Fruit fly (Drosophila melanogaster) whole organism, embryonic: Measurements from ENCODE around the gene CG15027.

ENCODE experiments used
- Atf-2 ChIP-seq: fragments of 200-800 bp; sonication (Bioruptor generic); optimal IDR thresholded peaks from 2 replicates; lab custom pipeline; 2016; ENCODE audit warnings: missing biosample characterization, missing genetic modification characterization
- Bteb2 ChIP-seq: fragments of 200-800 bp; sonication (Bioruptor generic); optimal IDR thresholded peaks from 2 replicates; lab custom pipeline; 2016; ENCODE audit warnings: missing biosample characterization, missing genetic modification characterization
- CG10979 ChIP-seq: fragments of 200-800 bp; sonication (Bioruptor generic); optimal IDR thresholded peaks from 2 replicates; lab custom pipeline; 2018; ENCODE audit warnings: missing biosample characterization, mild to moderate bottlenecking, missing genetic modification characterization, moderate library complexity
- CG11560 ChIP-seq: fragments of 200-800 bp; sonication (Bioruptor generic); IDR thresholded peaks from 3 replicates; pipeline ENCODE4 v1.3.6; 2022; ENCODE audit warnings: missing biosample characterization, missing genetic modification characterization
- CG12299 ChIP-seq: fragments of 200-800 bp; sonication (Bioruptor generic); optimal IDR thresholded peaks from 2 replicates; lab custom pipeline; 2018; ENCODE audit warnings: missing biosample characterization, mild to moderate bottlenecking, missing genetic modification characterization
- CG12769 ChIP-seq: fragments of 200-800 bp; sonication (Bioruptor generic); optimal IDR thresholded peaks from 2 replicates; lab custom pipeline; 2019; ENCODE audit warnings: missing biosample characterization, mild to moderate bottlenecking, missing genetic modification characterization, moderate library complexity
- CG14965 ChIP-seq: fragments of 200-800 bp; sonication (Bioruptor generic); optimal IDR thresholded peaks from 2 replicates; lab custom pipeline; 2016; ENCODE audit warnings: missing biosample characterization, missing genetic modification characterization, borderline replicate concordance
- CG15479 ChIP-seq: fragments of 200-800 bp; sonication (Bioruptor generic); optimal IDR thresholded peaks from 3 replicates; lab custom pipeline; 2019; ENCODE audit warnings: missing biosample characterization, mild to moderate bottlenecking, missing genetic modification characterization, moderate library complexity
- CG15514 ChIP-seq: fragments of 200-800 bp; sonication (Bioruptor generic); optimal IDR thresholded peaks from 3 replicates; lab custom pipeline; 2017; ENCODE audit warnings: missing biosample characterization, missing genetic modification characterization, mild to moderate bottlenecking, moderate library complexity, missing genetic modification reagents
- CG15696 ChIP-seq: fragments of 200-800 bp; sonication (Bioruptor generic); optimal IDR thresholded peaks from 2 replicates; lab custom pipeline; 2019; ENCODE audit warnings: missing biosample characterization, mild to moderate bottlenecking, missing genetic modification characterization, moderate library complexity
- CG1647 ChIP-seq: fragments of 200-800 bp; sonication (Bioruptor generic); optimal IDR thresholded peaks from 3 replicates; lab custom pipeline; 2016; ENCODE audit warnings: missing biosample characterization, missing genetic modification characterization
- CG17359 ChIP-seq: fragments of 200-800 bp; sonication (Bioruptor generic); optimal IDR thresholded peaks from 3 replicates; lab custom pipeline; 2018; ENCODE audit warnings: missing biosample characterization, mild to moderate bottlenecking, missing genetic modification characterization, moderate library complexity
- CG18011 ChIP-seq: fragments of 200-800 bp; sonication (Bioruptor generic); optimal IDR thresholded peaks from 2 replicates; lab custom pipeline; 2017; ENCODE audit warnings: missing biosample characterization, missing genetic modification characterization, mild to moderate bottlenecking, moderate library complexity, missing genotype
- CG18599 ChIP-seq: fragments of 200-800 bp; sonication (Bioruptor generic); optimal IDR thresholded peaks from 3 replicates; lab custom pipeline; 2017; ENCODE audit warnings: missing biosample characterization, missing genetic modification characterization, mild to moderate bottlenecking, moderate library complexity, missing genetic modification reagents
- CG3163 ChIP-seq: fragments of 200-800 bp; sonication (Bioruptor generic); optimal IDR thresholded peaks from 3 replicates; lab custom pipeline; 2016; ENCODE audit warnings: missing biosample characterization, missing genetic modification characterization
- CG33213 ChIP-seq: fragments of 200-800 bp; sonication (Bioruptor generic); optimal IDR thresholded peaks from 3 replicates; lab custom pipeline; 2016; ENCODE audit warnings: missing biosample characterization, missing genetic modification characterization
- CG33557 ChIP-seq: fragments of 200-800 bp; sonication (Bioruptor generic); optimal IDR thresholded peaks from 2 replicates; lab custom pipeline; 2019; ENCODE audit warnings: missing biosample characterization, mild to moderate bottlenecking, missing genetic modification characterization, moderate library complexity
- CG43689 ChIP-seq: fragments of 200-800 bp; sonication (Bioruptor generic); IDR thresholded peaks from 2 replicates; pipeline ENCODE4 v1.3.6; 2022; ENCODE audit warnings: missing biosample characterization, missing genetic modification characterization
- CG5953 ChIP-seq: fragments of 200-800 bp; sonication (Bioruptor generic); IDR thresholded peaks from 2 replicates; pipeline ENCODE4 v1.3.6; 2022; ENCODE audit warnings: missing biosample characterization, missing genetic modification characterization
- CG6272 ChIP-seq: fragments of 200-800 bp; sonication (Bioruptor generic); IDR thresholded peaks from 2 replicates; pipeline ENCODE4 v1.3.6; 2022; ENCODE audit warnings: missing biosample characterization, missing genetic modification characterization
- CG7745 ChIP-seq: fragments of 200-800 bp; sonication (Bioruptor generic); optimal IDR thresholded peaks from 2 replicates; lab custom pipeline; 2018; ENCODE audit warnings: missing biosample characterization, mild to moderate bottlenecking, missing genetic modification characterization, moderate library complexity
- CG8765 ChIP-seq: fragments of 200-800 bp; sonication (Bioruptor generic); IDR thresholded peaks from 2 replicates; pipeline ENCODE4 v1.3.6; 2022; ENCODE audit warnings: missing biosample characterization, missing genetic modification characterization
- Chrac-16 ChIP-seq: fragments of 200-800 bp; sonication (Bioruptor generic); optimal IDR thresholded peaks from 3 replicates; lab custom pipeline; 2016; ENCODE audit warnings: missing biosample characterization, missing genetic modification characterization
- CrebB ChIP-seq: fragments of 200-800 bp; sonication (Bioruptor generic); optimal IDR thresholded peaks from 3 replicates; lab custom pipeline; 2018; ENCODE audit warnings: missing biosample characterization, mild to moderate bottlenecking, missing genetic modification characterization
- D ChIP-seq, 2 experiments: fragments of 200-800 bp in 1 of 2; fragments of >200 bp in 1 of 2; sonication (Bioruptor generic) in 1 of 2; optimal IDR thresholded peaks; 2 replicates in 1 of 2; 3 replicates in 1 of 2; lab custom pipeline; 2017; ENCODE audit warnings: mild to moderate bottlenecking in 1 of 2, missing biosample characterization in 1 of 2, missing genetic modification characterization in 1 of 2, missing genetic modification reagents in 1 of 2
- Dip2 ChIP-seq: fragments of 200-800 bp; sonication (Bioruptor generic); IDR thresholded peaks from 2 replicates; pipeline ENCODE4 v1.3.6; 2022; ENCODE audit warnings: missing biosample characterization, missing genetic modification characterization
- Elba2 ChIP-seq: fragments of 200-800 bp; sonication (Bioruptor generic); optimal IDR thresholded peaks from 3 replicates; lab custom pipeline; 2016; ENCODE audit warnings: missing biosample characterization, missing genetic modification characterization
- Ets97D ChIP-seq: fragments of 200-800 bp; sonication (Bioruptor generic); optimal IDR thresholded peaks from 3 replicates; lab custom pipeline; 2016; ENCODE audit warnings: missing biosample characterization, missing genetic modification characterization
- Fer3 ChIP-seq: fragments of 200-800 bp; sonication (Bioruptor generic); optimal IDR thresholded peaks from 2 replicates; lab custom pipeline; 2018; ENCODE audit warnings: missing biosample characterization, mild to moderate bottlenecking, missing genetic modification characterization, moderate library complexity
- Hr3 ChIP-seq: fragments of 200-800 bp; sonication (Bioruptor generic); optimal IDR thresholded peaks from 3 replicates; lab custom pipeline; 2016; ENCODE audit warnings: missing biosample characterization, missing genetic modification characterization
- Hr78 ChIP-seq, 2 experiments: fragments of 200-800 bp in 1 of 2; fragments of >200 bp in 1 of 2; sonication (Bioruptor generic) in 1 of 2; optimal IDR thresholded peaks; 2 replicates each; lab custom pipeline; 2017 to 2019; ENCODE audit warnings: missing biosample characterization in 2 of 2, missing genetic modification characterization in 2 of 2, mild to moderate bottlenecking in 1 of 2, moderate library complexity in 1 of 2
- Pdp1 ChIP-seq, 2 experiments: fragments of 200-800 bp; sonication (Bioruptor generic); optimal IDR thresholded peaks; 3 replicates each; lab custom pipeline; 2016; ENCODE audit warnings: missing biosample characterization in 2 of 2, missing genetic modification characterization in 2 of 2, mild to moderate bottlenecking in 1 of 2, moderate library complexity in 1 of 2
- cad ChIP-seq: fragments of >200 bp; optimal IDR thresholded peaks from 2 replicates; lab custom pipeline; 2017; ENCODE audit warnings: missing biosample characterization, missing genetic modification characterization
- cg ChIP-seq: fragments of 200-800 bp; sonication (Bioruptor generic); optimal IDR thresholded peaks from 3 replicates; lab custom pipeline; 2019; ENCODE audit warnings: missing biosample characterization, mild to moderate bottlenecking, missing genetic modification characterization, moderate library complexity
- chm ChIP-seq: fragments of 200-800 bp; sonication (Bioruptor generic); IDR thresholded peaks from 2 replicates; pipeline ENCODE4 v1.3.6; 2022; ENCODE audit warnings: missing biosample characterization, missing genetic modification characterization
- croc ChIP-seq: fragments of 200-800 bp; sonication (Bioruptor generic); conservative IDR thresholded peaks from 3 replicates; pipeline ENCODE4 v1.3.6; 2022; ENCODE audit warnings: missing biosample characterization, missing genetic modification characterization
- crol ChIP-seq: fragments of 200-800 bp; sonication (Bioruptor generic); IDR thresholded peaks from 2 replicates; pipeline ENCODE4 v1.3.6; 2022; ENCODE audit warnings: missing biosample characterization, missing genetic modification characterization
- dimm ChIP-seq: fragments of 200-800 bp; sonication (Bioruptor generic); IDR thresholded peaks from 2 replicates; pipeline ENCODE4 v1.3.6; 2022; ENCODE audit warnings: missing biosample characterization, missing genetic modification characterization
- dmrt99B ChIP-seq: fragments of 200-800 bp; sonication (Bioruptor generic); optimal IDR thresholded peaks from 2 replicates; lab custom pipeline; 2018; ENCODE audit warnings: missing biosample characterization, mild to moderate bottlenecking, missing genetic modification characterization, moderate library complexity
- exex ChIP-seq: fragments of 200-800 bp; sonication (Bioruptor generic); optimal IDR thresholded peaks from 4 replicates; lab custom pipeline; 2018; ENCODE audit warnings: missing biosample characterization, mild to moderate bottlenecking, missing genetic modification characterization, moderate library complexity
- gsb-n ChIP-seq: fragments of 200-800 bp; sonication (Bioruptor generic); optimal IDR thresholded peaks from 3 replicates; lab custom pipeline; 2018; ENCODE audit warnings: missing biosample characterization, mild to moderate bottlenecking, missing genetic modification characterization
- h ChIP-seq: fragments of >200 bp; optimal IDR thresholded peaks from 2 replicates; lab custom pipeline; 2017
- kni ChIP-seq: fragments of 200-800 bp; sonication (Bioruptor generic); optimal IDR thresholded peaks from 3 replicates; lab custom pipeline; 2017; ENCODE audit warnings: mild to moderate bottlenecking, missing biosample characterization, missing genetic modification reagents, missing genetic modification characterization
- nerfin-1 ChIP-seq: fragments of 200-800 bp; sonication (Bioruptor generic); optimal IDR thresholded peaks from 3 replicates; lab custom pipeline; 2019; ENCODE audit warnings: missing biosample characterization, mild to moderate bottlenecking, missing genetic modification characterization, moderate library complexity
- nmo ChIP-seq: fragments of 200-800 bp; sonication (Bioruptor generic); optimal IDR thresholded peaks from 2 replicates; lab custom pipeline; 2018; ENCODE audit warnings: missing biosample characterization, mild to moderate bottlenecking, missing genetic modification characterization, moderate library complexity
- otp ChIP-seq: fragments of 200-800 bp; sonication (Bioruptor generic); IDR thresholded peaks from 3 replicates; pipeline ENCODE4, ENCODE4 v1.3.6; 2022; ENCODE audit warnings: missing biosample characterization, missing genetic modification characterization
- pb ChIP-seq: fragments of 200-800 bp; sonication (Bioruptor generic); optimal IDR thresholded peaks from 3 replicates; lab custom pipeline; 2016; ENCODE audit warnings: missing biosample characterization, missing genetic modification characterization
- ranshi ChIP-seq: fragments of 200-800 bp; sonication (Bioruptor generic); IDR thresholded peaks from 2 replicates; pipeline ENCODE4 v1.3.6; 2022; ENCODE audit warnings: missing biosample characterization, missing genetic modification characterization
- repo ChIP-seq: fragments of 200-800 bp; sonication (Bioruptor generic); optimal IDR thresholded peaks from 2 replicates; lab custom pipeline; 2016; ENCODE audit warnings: missing biosample characterization, missing genetic modification characterization
- wdn ChIP-seq: fragments of 200-800 bp; sonication (Bioruptor generic); IDR thresholded peaks from 2 replicates; pipeline ENCODE4 v1.3.6; 2022; ENCODE audit warnings: missing biosample characterization, missing genetic modification characterization
- zfh2 ChIP-seq: fragments of 200-800 bp; sonication (Bioruptor generic); optimal IDR thresholded peaks from 2 replicates; lab custom pipeline; 2016; ENCODE audit warnings: missing biosample characterization, missing genetic modification characterization

Gene CG15027

dm6 chrX:15078394-15078793, 7.2 kb downstream of the CG15027 start (continued):
- TF ChIP-seq Chrac-16 (no peak), CrebB (tag; lab: Kevin White, UChicago) (peak; percentile 13), Atf-2 (GFP tag; lab: Kevin White, UChicago) (no peak), pb (GFP tag; lab: Kevin White, UChicago) (no peak), CG12299 (tag; lab: Kevin White, UChicago) (peak; percentile 14), cg (GFP tag; lab: Kevin White, UChicago) (no peak), D (optimal IDR thresholded peaks at IDR 0.05; lab: Kevin White, UChicago) (no peak), D (GFP tag; optimal IDR thresholded peaks at IDR 0.05; lab: Kevin White, UChicago) (no peak), gsb-n (tag; lab: Kevin White, UChicago) (no peak), CG18011 (GFP tag; lab: Kevin White, UChicago) (no peak), crol (GFP tag; lab: Robert Waterston, UW) (no peak), CG33557 (GFP tag; lab: Kevin White, UChicago) (peak; percentile 47), Fer3 (tag; lab: Kevin White, UChicago) (no peak), CG10979 (tag; lab: Kevin White, UChicago) (no peak), wdn (GFP tag; lab: Robert Waterston, UW) (no peak), CG7745 (tag; lab: Kevin White, UChicago) (peak; percentile 55), dimm (GFP tag; lab: Robert Waterston, UW) (no peak), CG14965 (GFP tag; lab: Kevin White, UChicago) (no peak), CG6272 (GFP tag; lab: Robert Waterston, UW) (no peak), chm (no peak), CG11560 (tag; lab: Robert Waterston, UW) (no peak), kni (peak; percentile 65), croc (GFP tag; lab: Robert Waterston, UW) (no peak), nerfin-1 (tag; lab: Kevin White, UChicago) (peak; percentile 12), ranshi (GFP tag; lab: Robert Waterston, UW) (no peak), exex (tag; lab: Kevin White, UChicago) (peak; percentile 96), Bteb2 (no peak), zfh2 (GFP tag; lab: Kevin White, UChicago) (no peak), CG15514 (GFP tag; lab: Kevin White, UChicago) (no peak), Pdp1 (GFP tag; optimal IDR thresholded peaks at IDR 0.05; lab: Kevin White, UChicago) (peak in 1 of 2 experiments; percentile 84), Hr3 (GFP tag; lab: Kevin White, UChicago) (no peak), h (lab: Kevin White, UChicago) (no peak), CG8765 (GFP tag; lab: Robert Waterston, UW) (no peak), nmo (GFP tag; lab: Kevin White, UChicago) (no peak), CG33213 (no peak), dmrt99B (tag; lab: Kevin White, UChicago) (peak; percentile 2), CG12769 (tag; lab: Kevin White, UChicago) (no peak), otp (GFP tag; lab: Robert Waterston, UW) (no peak), CG18599 (peak; percentile 9), CG43689 (GFP tag; lab: Robert Waterston, UW) (no peak), Hr78 (GFP tag; optimal IDR thresholded peaks at IDR 0.05; lab: Kevin White, UChicago) (no peak), CG17359 (peak; percentile 11), CG5953 (GFP tag; lab: Robert Waterston, UW) (no peak), repo (no peak), CG1647 (GFP tag; lab: Kevin White, UChicago) (no peak), CG3163 (GFP tag; lab: Kevin White, UChicago) (no peak), CG15696 (tag; lab: Kevin White, UChicago) (peak; percentile 29), cad (GFP tag; lab: Kevin White, UChicago) (no peak), Ets97D (no peak), CG15479 (GFP tag; lab: Kevin White, UChicago) (no peak), Elba2 (GFP tag; lab: Kevin White, UChicago) (no peak), Dip2 (no peak)
